Comparison of ENCODE assay signal across 2 fruit fly cellular contexts in the genomic region with DNA sequence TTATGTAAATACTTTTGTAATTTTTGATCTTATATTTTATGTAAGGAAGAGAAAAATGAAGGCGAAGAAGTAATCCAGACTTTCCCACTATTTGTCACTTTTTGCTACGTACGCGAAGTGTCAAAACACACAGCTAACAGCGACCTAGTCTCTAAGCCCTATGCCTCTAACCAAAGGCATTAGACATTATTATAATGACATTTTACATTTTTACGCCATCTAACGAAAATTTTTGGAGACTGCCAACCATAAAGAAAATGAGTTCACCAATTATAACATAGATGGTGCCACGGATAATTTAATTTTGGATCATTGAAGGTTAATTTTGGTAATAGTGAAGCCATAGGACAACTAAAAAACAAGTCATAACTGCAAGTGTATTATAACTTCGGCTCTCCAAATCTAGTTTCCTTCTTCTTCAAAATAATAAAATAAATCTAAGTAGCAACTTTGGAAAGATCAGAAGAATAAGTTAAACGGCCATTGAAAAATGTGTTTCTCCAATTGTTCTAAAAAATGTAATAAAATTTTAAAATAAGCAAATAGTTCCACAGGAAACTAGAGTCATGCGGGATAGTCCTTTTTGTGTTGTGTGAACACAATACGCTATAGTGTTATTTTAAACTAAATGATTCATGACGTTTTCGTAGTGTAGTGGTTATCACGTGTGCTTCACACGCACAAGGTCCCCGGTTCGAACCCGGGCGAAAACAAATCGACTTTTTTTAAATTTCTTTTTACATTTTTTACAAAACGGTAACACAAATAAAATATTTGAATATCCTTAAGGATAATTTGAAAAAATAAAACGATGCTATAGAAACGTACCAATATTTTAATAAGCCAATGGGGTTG.
TF ChIP-seq lines count a peak whose summit lies in the region.

No protein-coding gene starts in this region.

TF ChIP-seq in whole organism, embryonic, 481 proteins besides CTCF, POLR2A, EP300 and RAD21 (continued from another document and continues in another):
- TF ChIP-seq CG3726 (GFP tag; IDR thresholded peaks at IDR 0.05; lab: Robert Waterston, UW) (no peak), CG18262 (tag; optimal IDR thresholded peaks at IDR 0.05; lab: Kevin White, UChicago) (peak; percentile 15), CG18011 (GFP tag; optimal IDR thresholded peaks at IDR 0.05; lab: Kevin White, UChicago) (no peak), prd (optimal IDR thresholded peaks at IDR 0.05; lab: Kevin White, UChicago) (no peak), prd (GFP tag; IDR thresholded peaks at IDR 0.05; lab: Robert Waterston, UW) (peak; percentile 24; the same call in 1 of the 3 replicates), tap (tag; optimal IDR thresholded peaks at IDR 0.05; lab: Kevin White, UChicago) (no peak), Sox100B (GFP tag; optimal IDR thresholded peaks at IDR 0.05; lab: Kevin White, UChicago) (peak; percentile 26), ato (GFP tag; IDR thresholded peaks at IDR 0.05; lab: Robert Waterston, UW; ENCODE audit: partially characterized antibody) (peak; percentile 15), sc (optimal IDR thresholded peaks at IDR 0.05; lab: Kevin White, UChicago) (no peak), sc (GFP tag; optimal IDR thresholded peaks at IDR 0.05; lab: Kevin White, UChicago) (no peak), CG17802 (tag; optimal IDR thresholded peaks at IDR 0.05; lab: Kevin White, UChicago) (no peak), CG16863 (GFP tag; optimal IDR thresholded peaks at IDR 0.05; lab: Kevin White, UChicago) (no peak), pros (GFP tag; optimal IDR thresholded peaks at IDR 0.05; lab: Kevin White, UChicago) (peak; percentile 82), CG10979 (tag; optimal IDR thresholded peaks at IDR 0.05; lab: Kevin White, UChicago) (peak; percentile 65), CG11093 (GFP tag; IDR thresholded peaks at IDR 0.05; lab: Robert Waterston, UW) (no peak), CG17829 (tag; optimal IDR thresholded peaks at IDR 0.05; lab: Kevin White, UChicago) (peak; percentile 28), stc (GFP tag; IDR thresholded peaks at IDR 0.05; lab: Robert Waterston, UW) (no peak), Ptx1 (GFP tag; IDR thresholded peaks at IDR 0.05; lab: Robert Waterston, UW) (peak; percentile 33; the same call in 1 of the 2 replicates), CG17359 (tag; optimal IDR thresholded peaks at IDR 0.05; lab: Kevin White, UChicago) (peak; percentile 2), B-H1 (GFP tag; IDR thresholded peaks at IDR 0.05; lab: Robert Waterston, UW) (no peak), CG3163 (GFP tag; optimal IDR thresholded peaks at IDR 0.05; lab: Kevin White, UChicago) (no peak), ind (GFP tag; optimal IDR thresholded peaks at IDR 0.05; lab: Kevin White, UChicago) (peak; percentile 22), Abd-B (GFP tag; optimal IDR thresholded peaks at IDR 0.05; lab: Kevin White, UChicago) (peak; percentile 68), CG15696 (tag; optimal IDR thresholded peaks at IDR 0.05; lab: Kevin White, UChicago) (peak; percentile 20), scrt (GFP tag; optimal IDR thresholded peaks at IDR 0.05; lab: Kevin White, UChicago) (peak; percentile 14), CG13894 (tag; optimal IDR thresholded peaks at IDR 0.05; lab: Kevin White, UChicago) (peak; percentile 41), gcm (GFP tag; optimal IDR thresholded peaks at IDR 0.05; lab: Kevin White, UChicago) (peak; percentile 3), Hmr (GFP tag; optimal IDR thresholded peaks at IDR 0.05; lab: Kevin White, UChicago) (peak; percentile 36), chinmo (GFP tag; IDR thresholded peaks at IDR 0.05; lab: Robert Waterston, UW; ENCODE audit: partially characterized antibody) (peak; percentile 58; the same call in 1 of the 4 replicates), CG8290 (GFP tag; optimal IDR thresholded peaks at IDR 0.05; lab: Kevin White, UChicago) (peak; percentile 35), CG8290 (tag; optimal IDR thresholded peaks at IDR 0.05; lab: Kevin White, UChicago) (peak in 1 of 2 experiments; percentile 52), CrebB (tag; optimal IDR thresholded peaks at IDR 0.05; lab: Kevin White, UChicago) (no peak), abd-A (tag; optimal IDR thresholded peaks at IDR 0.05; lab: Kevin White, UChicago) (peak; percentile 66), disco-r (GFP tag; optimal IDR thresholded peaks at IDR 0.05; lab: Kevin White, UChicago) (peak; percentile 7), CG11695 (GFP tag; IDR thresholded peaks at IDR 0.05; lab: Robert Waterston, UW) (peak; percentile 11; the same call in 1 of the 3 replicates), CG1603 (tag; optimal IDR thresholded peaks at IDR 0.05; lab: Kevin White, UChicago) (peak; percentile 19), CG6254 (GFP tag; optimal IDR thresholded peaks at IDR 0.05; lab: Kevin White, UChicago) (peak; percentile 30), CG11085 (GFP tag; IDR thresholded peaks at IDR 0.05; lab: Robert Waterston, UW) (0 out of 2 replicates have a peak, but pooled peaks have one; percentile 32), sob (GFP tag; IDR thresholded peaks at IDR 0.05; lab: Robert Waterston, UW) (0 out of 2 replicates have a peak, but pooled peaks have one; percentile 14), gfzf (GFP tag; optimal IDR thresholded peaks at IDR 0.05; lab: Kevin White, UChicago) (peak; percentile 2), CG7745 (tag; optimal IDR thresholded peaks at IDR 0.05; lab: Kevin White, UChicago) (peak; percentile 97), Ets65A (GFP tag; lab: Kevin White, UChicago) (peak; percentile 93), CG15269 (tag; optimal IDR thresholded peaks at IDR 0.05; lab: Kevin White, UChicago) (peak; percentile 21), CG6791 (GFP tag; IDR thresholded peaks at IDR 0.05; lab: Robert Waterston, UW; ENCODE audit: partially characterized antibody) (peak; percentile 74), chm (GFP tag; IDR thresholded peaks at IDR 0.05; lab: Robert Waterston, UW) (no peak), CG12942 (GFP tag; optimal IDR thresholded peaks at IDR 0.05; lab: Kevin White, UChicago) (peak; percentile 7), pan (optimal IDR thresholded peaks at IDR 0.05; lab: Kevin White, UChicago) (no peak), pan (GFP tag; optimal IDR thresholded peaks at IDR 0.05 in 1 of 2, IDR thresholded peaks at IDR 0.05 in 1 of 2) (peak in 1 of 2 experiments; percentile 11), lab (GFP tag; optimal IDR thresholded peaks at IDR 0.05; lab: Kevin White, UChicago) (peak; percentile 23), yki (optimal IDR thresholded peaks at IDR 0.05; lab: Kevin White, UChicago) (no peak), tin (GFP tag; optimal IDR thresholded peaks at IDR 0.05; lab: Kevin White, UChicago) (peak; percentile 5), CG8089 (GFP tag; optimal IDR thresholded peaks at IDR 0.05; lab: Kevin White, UChicago) (peak; percentile 9), wdn (GFP tag; IDR thresholded peaks at IDR 0.05; lab: Robert Waterston, UW) (peak; percentile 8; the same call in 1 of the 2 replicates), Lhr (GFP tag; optimal IDR thresholded peaks at IDR 0.05; lab: Kevin White, UChicago) (peak; percentile 26), CG11456 (GFP tag; IDR thresholded peaks at IDR 0.05; lab: Robert Waterston, UW) (peak; percentile 80), CG4282 (GFP tag; optimal IDR thresholded peaks at IDR 0.05; lab: Kevin White, UChicago) (no peak), Xbp1 (GFP tag; optimal IDR thresholded peaks at IDR 0.05; lab: Kevin White, UChicago) (peak; percentile 48), insv (GFP tag; optimal IDR thresholded peaks at IDR 0.05; lab: Kevin White, UChicago) (peak in 1 of 2 experiments; percentile 14), toy (GFP tag; IDR thresholded peaks at IDR 0.05; lab: Robert Waterston, UW) (no peak)

TF ChIP-seq in whole organism, prepupa, 60 proteins besides CTCF, POLR2A, EP300 and RAD21 (continued from another document):
- TF ChIP-seq CG8119 (GFP tag; IDR thresholded peaks at IDR 0.05; lab: Robert Waterston, UW) (peak; percentile 24; the same call in 1 of the 3 replicates), pdm3 (GFP tag; optimal IDR thresholded peaks at IDR 0.05; lab: Kevin White, UChicago) (peak; percentile 9), CG15336 (GFP tag; IDR thresholded peaks at IDR 0.05; lab: Robert Waterston, UW) (peak; percentile 55; the same call in 1 of the 2 replicates), CG6276 (GFP tag; optimal IDR thresholded peaks at IDR 0.05; lab: Kevin White, UChicago) (peak; percentile 31), spab (GFP tag; optimal IDR thresholded peaks at IDR 0.05; lab: Kevin White, UChicago) (no peak), CG34406 (GFP tag; optimal IDR thresholded peaks at IDR 0.05; lab: Kevin White, UChicago) (no peak), Hr4 (GFP tag; optimal IDR thresholded peaks at IDR 0.05; lab: Kevin White, UChicago) (peak; percentile 20), fkh (GFP tag; optimal IDR thresholded peaks at IDR 0.05; lab: Kevin White, UChicago) (no peak), CG6792 (GFP tag; optimal IDR thresholded peaks at IDR 0.05; lab: Kevin White, UChicago) (peak; percentile 3), CG3032 (tag; optimal IDR thresholded peaks at IDR 0.05; lab: Kevin White, UChicago) (no peak), CG11902 (GFP tag; optimal IDR thresholded peaks at IDR 0.05; lab: Kevin White, UChicago) (no peak), salr (GFP tag; optimal IDR thresholded peaks at IDR 0.05; lab: Kevin White, UChicago) (no peak), CG3919 (GFP tag; optimal IDR thresholded peaks at IDR 0.05; lab: Kevin White, UChicago) (no peak), acj6 (GFP tag; optimal IDR thresholded peaks at IDR 0.05; lab: Kevin White, UChicago) (peak; percentile 9), CG4318 (GFP tag; optimal IDR thresholded peaks at IDR 0.05; lab: Kevin White, UChicago) (no peak), Ets96B (tag; optimal IDR thresholded peaks at IDR 0.05; lab: Kevin White, UChicago) (no peak), Lpt (GFP tag; optimal IDR thresholded peaks at IDR 0.05; lab: Kevin White, UChicago) (no peak), CG31627 (GFP tag; optimal IDR thresholded peaks at IDR 0.05; lab: Kevin White, UChicago) (peak; percentile 22), CG16779 (tag; optimal IDR thresholded peaks at IDR 0.05; lab: Kevin White, UChicago) (no peak), CG6854 (GFP tag; optimal IDR thresholded peaks at IDR 0.05; lab: Kevin White, UChicago) (peak; percentile 5), topi (GFP tag; optimal IDR thresholded peaks at IDR 0.05; lab: Kevin White, UChicago) (no peak)
